Fruit fly (Drosophila melanogaster) S2 (cell line): Measurements from ENCODE around the gene Ncc69.
A peak's percentile ranks its signal among the peaks of the same experiment; 100 is the strongest.

Experiments
- CG8478 ChIP-seq: fragments of >200 bp; optimal IDR thresholded peaks from 2 replicates; lab custom pipeline; 2018
- CTCF ChIP-seq, 2 experiments: fragments of >200 bp; optimal IDR thresholded peaks; 2 replicates each; lab custom pipeline; 2018

Gene Ncc69

DNA sequence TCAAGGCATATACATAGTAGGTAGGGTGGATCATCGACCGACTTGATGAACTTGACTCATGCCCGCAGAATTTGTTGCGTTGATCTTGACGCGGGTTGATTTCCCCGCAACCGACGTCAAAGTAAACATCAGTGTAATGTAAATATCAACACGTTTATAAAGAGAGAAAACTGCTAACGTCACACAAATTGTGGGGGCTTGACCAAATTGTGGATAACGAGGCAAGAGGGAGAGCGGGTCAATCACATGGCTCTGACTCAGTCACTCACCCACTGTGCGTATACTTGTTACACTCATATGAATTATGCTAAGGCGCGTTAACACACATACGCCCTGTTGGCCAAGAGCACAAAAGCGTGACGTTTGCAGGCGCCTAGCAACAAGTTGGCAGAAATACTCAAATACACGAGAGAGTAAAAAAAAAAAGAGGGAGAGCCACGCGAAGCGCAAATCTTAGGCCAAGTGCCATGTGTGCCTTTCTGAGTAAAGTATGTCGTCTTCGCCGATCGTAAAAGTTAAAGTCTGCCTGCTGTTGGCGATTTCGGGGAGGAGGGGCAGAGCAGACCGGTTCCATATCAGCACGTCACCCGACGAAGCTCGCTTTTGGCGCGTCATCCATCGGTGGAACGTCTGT is 15.9 kb upstream of the Ncc69 start:
- TF ChIP-seq CG8478 (lab: Kevin White, UChicago) (no peak), CTCF (optimal IDR thresholded peaks at IDR 0.05; lab: Kevin White, UChicago) (no peak)

DNA sequence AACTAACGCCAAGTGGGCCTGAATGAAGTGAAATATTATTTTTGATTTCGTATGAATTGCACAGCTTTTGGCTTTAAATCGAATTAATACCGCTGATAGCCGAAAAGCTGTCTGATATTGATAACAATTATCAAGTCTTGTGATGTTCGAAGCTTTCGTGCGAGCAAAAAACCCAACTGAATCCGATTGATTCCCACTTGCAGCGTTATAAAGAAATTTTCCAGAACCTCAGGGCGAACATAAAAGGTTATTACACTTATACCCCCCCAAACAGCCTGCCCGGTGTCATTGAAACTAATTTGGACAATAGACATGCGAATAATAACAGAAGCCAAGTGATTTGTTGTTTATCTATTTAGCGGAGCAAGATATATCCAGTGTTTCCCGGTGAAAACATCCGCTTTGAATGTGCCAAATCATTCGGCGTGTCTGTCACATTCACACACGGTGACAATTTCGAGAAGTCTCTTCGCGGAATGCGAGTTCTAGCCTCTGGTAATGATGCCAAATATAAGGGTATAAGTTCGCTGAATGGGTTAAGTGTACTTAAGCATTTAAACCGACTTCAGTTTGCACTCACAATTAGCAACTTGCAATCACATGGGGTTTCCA is 14.8 kb upstream of the Ncc69 start:
- TF ChIP-seq CTCF (optimal IDR thresholded peaks at IDR 0.05; lab: Kevin White, UChicago): no peak
- TF ChIP-seq CG8478 (lab: Kevin White, UChicago): no peak

DNA sequence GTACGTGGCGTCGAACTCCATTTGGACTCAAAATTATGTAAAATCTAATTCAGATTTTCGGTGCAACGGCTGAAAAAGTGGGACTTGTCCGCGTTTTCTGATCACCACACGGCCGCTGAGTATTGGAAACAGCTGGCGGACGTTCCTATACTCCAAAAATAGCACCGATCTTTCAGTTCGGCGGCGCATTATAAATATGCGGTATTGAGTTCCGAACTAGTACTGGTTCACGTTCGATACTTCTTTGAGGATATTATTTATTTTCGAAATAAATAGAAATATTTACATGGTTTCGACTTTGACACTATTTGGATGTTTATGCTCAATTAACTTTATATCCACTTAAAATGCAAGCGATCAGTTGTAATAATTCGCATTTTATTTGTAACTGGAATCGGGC is 10.6 kb upstream of the Ncc69 start, which contains the start of gene Smyd4-2:
TSS of gene Smyd4-2 (minus strand) at position 136 of the 400 bp plus-strand sequence.
- TF ChIP-seq CTCF (optimal IDR thresholded peaks at IDR 0.05; lab: Kevin White, UChicago) (no peak), CG8478 (lab: Kevin White, UChicago) (no peak)

DNA sequence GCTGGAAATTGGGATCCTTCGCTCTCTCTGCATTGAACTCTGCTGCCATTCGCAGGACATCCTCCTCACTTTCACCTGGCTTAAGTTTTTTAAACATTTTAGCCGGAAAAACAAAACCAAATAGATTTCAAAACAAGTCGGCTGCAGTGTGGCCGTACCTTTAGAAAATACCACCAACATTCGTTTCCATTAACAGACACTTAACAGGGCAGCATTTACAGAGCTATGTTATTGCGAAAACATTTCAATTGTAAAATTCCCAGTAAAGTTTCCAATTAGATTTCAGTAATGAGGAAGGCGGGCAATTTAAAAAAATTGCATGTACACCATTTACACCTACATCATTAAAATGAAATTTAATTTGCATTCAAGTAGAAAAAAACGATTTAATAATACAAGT is 7.9 kb upstream of the Ncc69 start, which contains the start of gene CG32104:
TSS of gene CG32104 (minus strand) at position 152 of the 400 bp plus-strand sequence.
- TF ChIP-seq CG8478 (lab: Kevin White, UChicago) (no peak), CTCF (optimal IDR thresholded peaks at IDR 0.05; lab: Kevin White, UChicago) (no peak)

DNA sequence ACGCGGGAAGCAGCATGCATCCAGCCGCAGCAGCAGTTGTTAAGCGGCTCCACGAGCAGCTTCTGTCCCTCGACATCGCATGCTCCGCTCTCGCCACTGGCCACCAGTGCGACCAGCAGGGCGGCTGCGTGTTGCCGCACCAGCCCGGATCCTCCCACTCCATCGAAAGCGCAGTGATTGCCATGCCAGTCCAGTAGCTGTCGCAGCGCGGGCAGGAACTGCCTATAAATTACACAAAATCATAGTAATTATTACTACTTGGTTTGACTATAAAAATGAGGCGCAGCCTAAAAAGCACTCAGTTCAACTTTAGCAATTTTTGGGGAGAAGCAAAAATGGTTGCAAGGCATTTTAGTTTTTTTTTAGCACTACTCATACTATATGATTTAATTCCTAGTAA is 4.6 kb upstream of the Ncc69 start, which contains the start of gene Obp69a:
TSS of gene Obp69a (plus strand) at position 301 of the 400 bp plus-strand sequence.
- TF ChIP-seq CG8478 (lab: Kevin White, UChicago) (no peak), CTCF (optimal IDR thresholded peaks at IDR 0.05; lab: Kevin White, UChicago) (no peak)

DNA sequence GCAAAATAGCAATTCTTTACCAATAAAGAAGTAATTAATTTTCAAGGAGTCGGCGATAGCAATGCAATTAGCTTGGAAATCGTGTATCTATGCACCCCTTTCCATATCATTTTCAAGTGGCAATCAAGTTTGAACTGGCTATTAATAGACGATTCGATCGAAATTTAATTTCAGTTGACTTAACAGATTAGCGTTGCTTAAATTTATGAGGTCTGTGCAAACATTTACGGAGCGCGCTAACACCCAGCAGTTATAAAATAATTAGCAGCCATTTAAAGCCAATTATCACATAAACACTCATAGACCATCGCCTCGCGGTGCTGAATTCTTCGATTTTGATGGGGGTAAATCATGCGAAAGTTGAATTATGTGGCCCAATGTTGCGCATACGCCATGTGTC is 1.5 kb upstream of the Ncc69 start:
- TF ChIP-seq CG8478 (lab: Kevin White, UChicago) (no peak), CTCF (optimal IDR thresholded peaks at IDR 0.05; lab: Kevin White, UChicago) (no peak)

DNA sequence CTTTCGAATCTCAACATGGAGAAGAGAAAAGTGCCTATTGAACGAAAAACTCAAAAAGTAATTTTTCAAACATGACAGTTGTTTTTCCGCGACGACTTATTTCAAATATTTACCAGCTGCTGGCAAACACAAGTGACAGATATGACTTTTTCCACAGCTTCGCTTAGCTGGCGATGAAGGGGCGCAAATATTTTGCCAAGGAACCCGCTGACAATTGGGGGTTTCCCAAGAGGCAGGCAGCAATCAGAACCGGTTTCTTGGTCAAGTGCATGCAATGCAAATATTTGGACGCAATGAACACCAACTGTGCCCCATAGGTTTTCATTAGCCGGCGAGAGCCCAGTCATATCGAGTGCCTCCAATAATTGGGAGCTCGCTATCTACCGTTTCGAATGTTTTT is 824 bp upstream of the Ncc69 start:
- no peak for TF ChIP-seq CG8478 (lab: Kevin White, UChicago)
- no peak for TF ChIP-seq CTCF (optimal IDR thresholded peaks at IDR 0.05; lab: Kevin White, UChicago)

DNA sequence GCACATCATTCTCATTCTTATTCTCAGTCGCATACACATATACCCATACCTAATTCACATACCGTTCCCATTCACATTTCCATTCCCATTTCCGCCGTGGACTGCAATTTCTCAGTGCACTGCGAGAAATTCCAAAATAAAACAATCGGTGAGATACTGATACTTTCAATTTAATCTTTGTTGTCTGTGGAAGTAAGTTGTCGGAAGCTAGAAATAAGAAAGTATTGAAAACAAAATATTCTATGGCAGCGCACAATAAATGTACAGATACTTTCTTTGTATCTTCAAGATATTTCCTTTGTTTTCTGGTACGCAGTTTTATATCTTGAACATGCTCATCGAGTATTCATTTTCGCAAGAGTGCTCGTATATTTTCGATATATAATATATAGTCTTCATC is 3.3 kb downstream of the Ncc69 start:
- TF ChIP-seq CG8478 (lab: Kevin White, UChicago) (no peak), CTCF (optimal IDR thresholded peaks at IDR 0.05; lab: Kevin White, UChicago) (no peak)

DNA sequence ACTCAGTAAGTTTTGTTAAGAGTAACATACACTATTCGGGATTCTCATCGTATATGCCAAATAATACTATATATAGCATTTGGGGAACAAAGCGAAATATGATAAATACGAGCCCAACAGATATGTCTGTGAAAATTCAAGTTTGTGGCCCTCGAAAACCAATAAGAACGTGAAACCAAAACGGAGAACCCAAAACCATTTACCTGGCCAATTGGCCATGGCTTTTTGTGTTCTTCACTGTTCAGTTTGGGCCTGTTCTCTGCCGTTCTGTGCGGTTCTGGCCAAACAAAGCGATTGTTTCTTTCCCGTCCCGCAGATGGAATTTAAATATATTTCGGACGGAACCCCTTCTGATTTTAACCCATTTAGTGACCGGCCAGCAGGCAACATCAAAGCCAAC is 4.2 kb downstream of the Ncc69 start:
- no peak for TF ChIP-seq CG8478 (lab: Kevin White, UChicago)

DNA sequence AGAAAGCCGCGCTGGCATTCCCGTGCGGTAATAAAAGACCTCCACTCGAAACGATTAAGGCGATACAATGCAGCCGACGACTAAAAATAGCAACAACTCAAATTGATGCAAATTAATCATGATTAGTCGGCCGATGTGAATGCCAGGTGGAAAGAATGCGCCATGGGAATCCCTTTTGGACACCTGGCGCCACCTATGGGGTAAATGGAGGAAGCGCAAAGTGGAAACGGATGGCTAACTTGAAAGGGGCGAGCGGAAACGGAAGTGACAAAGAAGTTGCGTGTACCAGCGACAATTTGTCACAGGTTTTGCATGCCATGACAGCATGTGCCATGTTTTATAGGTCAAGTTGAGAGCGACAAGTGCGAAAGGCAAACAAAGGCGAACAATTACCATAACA is 10.7 kb downstream of the Ncc69 start:
- TF ChIP-seq CG8478 (lab: Kevin White, UChicago) (no peak), CTCF (optimal IDR thresholded peaks at IDR 0.05; lab: Kevin White, UChicago) (peak; percentile 80 to 85)

DNA sequence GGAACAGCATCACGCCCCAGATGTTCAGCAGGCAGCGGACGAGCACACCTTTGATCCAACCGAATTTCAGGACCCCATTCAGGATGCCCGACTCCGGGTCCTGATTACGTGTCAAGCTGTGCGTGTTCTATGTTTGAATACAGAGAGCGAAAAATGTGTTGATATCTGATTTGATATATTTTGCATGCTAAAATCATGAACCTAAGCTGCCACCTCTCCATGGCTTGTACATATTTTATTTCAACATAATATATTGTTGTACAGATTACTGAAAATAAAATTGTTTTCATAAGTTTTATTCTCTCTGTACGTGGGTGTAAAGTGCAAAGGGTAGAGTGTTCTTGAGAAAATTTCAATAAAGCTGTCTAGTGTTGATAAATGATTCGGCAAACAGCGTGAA is 16.8 kb downstream of the Ncc69 start:
- TF ChIP-seq CG8478 (lab: Kevin White, UChicago) (no peak), CTCF (optimal IDR thresholded peaks at IDR 0.05; lab: Kevin White, UChicago) (no peak)

DNA sequence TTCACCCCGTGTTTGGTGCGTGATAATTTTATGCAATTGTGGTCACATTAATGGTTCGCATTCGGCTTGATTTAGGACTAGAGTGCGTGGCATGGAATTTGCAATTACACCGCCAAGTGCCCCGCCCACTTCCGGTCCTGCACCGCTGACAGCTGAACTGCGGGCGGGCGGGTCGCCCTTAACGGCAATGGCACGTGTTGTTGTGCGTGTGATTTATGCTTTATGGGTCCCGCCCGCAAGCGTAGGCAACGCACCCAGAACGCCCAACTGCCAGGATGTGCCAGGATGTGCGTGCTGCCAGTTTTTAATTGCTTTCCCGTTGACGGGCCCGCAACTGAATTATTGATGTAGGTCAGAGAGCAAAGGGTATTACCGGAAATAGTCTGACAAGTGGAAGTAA is 27.5 kb downstream of the Ncc69 start:
- no peak for TF ChIP-seq CTCF (optimal IDR thresholded peaks at IDR 0.05; lab: Kevin White, UChicago)
- TF ChIP-seq CG8478 (lab: Kevin White, UChicago): no peak

DNA sequence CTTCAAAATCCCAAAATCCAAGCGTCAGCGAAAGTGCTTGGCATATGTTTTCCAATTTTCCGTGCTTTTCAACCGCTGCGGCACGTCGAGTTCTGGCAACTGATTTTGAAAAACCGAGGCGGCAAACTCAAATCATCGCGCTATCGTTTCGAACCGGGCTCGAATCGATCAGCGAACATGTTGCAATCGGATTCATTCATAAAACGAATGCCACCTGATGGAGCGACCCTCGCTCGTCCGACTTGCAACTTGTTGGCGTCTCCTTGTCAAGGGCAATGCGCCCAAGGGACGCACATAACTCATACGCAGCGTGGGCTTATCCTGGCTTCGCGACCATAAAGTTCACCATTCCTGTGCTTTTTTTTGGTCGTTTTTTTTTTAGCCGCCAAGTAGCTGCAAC is 39.8 kb downstream of the Ncc69 start, which contains the start of gene CrzR:
TSS of gene CrzR (minus strand) at position 105 of the 400 bp plus-strand sequence.
- TF ChIP-seq CTCF (optimal IDR thresholded peaks at IDR 0.05; lab: Kevin White, UChicago) (no peak), CG8478 (lab: Kevin White, UChicago) (no peak)

DNA sequence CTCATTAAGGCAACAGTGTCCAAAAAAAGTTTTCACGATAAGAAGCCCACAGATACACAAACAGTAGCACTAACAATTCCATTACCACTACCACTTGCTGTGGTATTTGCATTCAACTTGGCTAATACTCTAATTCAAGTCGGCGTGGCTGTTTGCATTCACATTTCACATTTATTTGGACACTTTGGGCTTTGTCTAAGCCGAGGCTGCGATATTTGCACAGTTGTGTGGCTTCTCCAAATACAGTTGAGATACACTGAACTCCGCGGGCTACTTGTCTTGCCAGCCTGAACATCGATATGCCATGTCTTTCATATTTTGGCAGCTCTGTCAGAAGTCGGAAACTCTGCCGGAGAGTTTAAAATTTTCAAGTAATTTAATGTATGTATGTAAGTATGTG is 40.9 kb downstream of the Ncc69 start:
- no peak for TF ChIP-seq CG8478 (lab: Kevin White, UChicago)
- no peak for TF ChIP-seq CTCF (optimal IDR thresholded peaks at IDR 0.05; lab: Kevin White, UChicago)

DNA sequence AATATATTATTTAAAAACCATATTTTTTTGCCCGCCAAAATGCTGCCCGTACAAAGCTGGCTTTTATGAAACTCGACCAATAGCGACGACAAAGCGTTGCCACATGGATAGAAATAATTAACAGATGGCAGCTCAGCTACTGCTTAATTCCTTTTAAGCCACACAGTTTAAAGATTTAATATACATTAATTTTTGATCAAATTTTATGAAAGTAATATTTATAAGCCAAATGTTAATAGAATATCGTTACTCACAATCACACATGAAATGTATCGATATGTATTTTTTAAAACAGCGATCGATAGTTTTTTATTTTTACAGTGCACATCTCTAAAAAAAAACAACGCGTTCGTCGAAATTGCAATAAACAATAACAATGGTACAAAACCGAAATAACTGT is 54.9 kb downstream of the Ncc69 start, which contains the start of gene CG10418:
TSS of gene CG10418 (plus strand) at position 338 of the 400 bp plus-strand sequence.
- TF ChIP-seq CG8478 (lab: Kevin White, UChicago): no peak
- TF ChIP-seq CTCF (optimal IDR thresholded peaks at IDR 0.05; lab: Kevin White, UChicago): peak in 1 of 2 experiments; percentile 29
